Worm (Caenorhabditis elegans): ENCODE results near the gene col-160.
A peak's percentile ranks its signal among the peaks of the same experiment; 100 is the strongest.

col-160 gene

ce11 chrV:13202127-13202610 lies at the start of gene col-160, which contains the start of gene col-159:
TSS of gene col-160 (minus strand) at chrV:13202189.
TSS of gene col-159 (minus strand) at chrV:13202177.
- TF ChIP-seq repo-1 (tag; optimal IDR thresholded peaks at IDR 0.05) (no peak), lin-40 (tag; optimal IDR thresholded peaks at IDR 0.05) (peak; percentile 58), hrde-1 (tag; optimal IDR thresholded peaks at IDR 0.05; ENCODE audit: borderline replicate concordance) (no peak), hlh-26 (GFP tag; conservative IDR thresholded peaks at IDR 0.05) (no peak), aptf-2 (GFP tag; conservative IDR thresholded peaks at IDR 0.05) (no peak), tbp1 (GFP tag; optimal IDR thresholded peaks at IDR 0.05) (no peak), F23B12.7 (tag; optimal IDR thresholded peaks at IDR 0.05; ENCODE audit: insufficient read depth) (no peak), somi-1 (GFP tag; optimal IDR thresholded peaks at IDR 0.05) (peak; percentile 71), Y53G8AR.9 (GFP tag; conservative IDR thresholded peaks at IDR 0.05) (no peak), aptf-3 (GFP tag; IDR thresholded peaks at IDR 0.05) (no peak), ztf-26 (tag; optimal IDR thresholded peaks at IDR 0.05) (peak; percentile 75), pha-4 (tag; optimal IDR thresholded peaks at IDR 0.05) (no peak), B0019.2 (GFP tag; conservative IDR thresholded peaks at IDR 0.05) (no peak)

DNA sequence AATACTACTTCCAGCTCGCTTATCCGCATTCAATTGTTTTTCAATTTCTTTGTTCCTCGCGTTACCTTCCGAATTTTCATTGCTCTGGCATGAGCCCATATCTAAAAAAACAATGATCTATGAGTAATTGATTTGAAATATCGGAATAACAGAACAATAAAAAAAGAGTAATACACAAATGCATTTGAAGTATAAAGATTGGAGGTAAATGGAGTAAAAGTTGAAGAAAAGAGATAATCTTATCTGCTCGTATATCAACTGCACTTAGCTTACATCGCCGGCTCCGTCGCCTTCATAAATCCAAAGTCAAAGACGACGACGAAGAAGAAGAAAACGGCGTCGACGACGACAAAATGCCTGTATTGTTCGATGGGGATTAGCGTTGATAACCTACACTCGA lies 47.4 kb upstream of the col-160 start, which contains the start of gene odr-3:
Gene odr-3 (minus strand): TSS at position 101 of the 400 bp plus-strand sequence.
- no peak for TF ChIP-seq K11D2.4 (GFP tag; IDR thresholded peaks at IDR 0.05)
- TF ChIP-seq ceh-79 (tag; optimal IDR thresholded peaks at IDR 0.05), result no peak
- no peak for TF ChIP-seq unc-62 (GFP tag; optimal IDR thresholded peaks at IDR 0.05)
- no peak for TF ChIP-seq B0035.1 (tag; optimal IDR thresholded peaks at IDR 0.05)
- TF ChIP-seq Y67H2A.10 (GFP tag; conservative IDR thresholded peaks at IDR 0.05), result no peak
- TF ChIP-seq lag-1 (GFP tag; IDR thresholded peaks at IDR 0.05), result no peak

- TF ChIP-seq Y79H2A.3 (GFP tag; conservative IDR thresholded peaks at IDR 0.05), result no peak
- TF ChIP-seq B0019.2 (GFP tag; conservative IDR thresholded peaks at IDR 0.05), result no peak
- no peak for TF ChIP-seq ekl-4 (GFP tag; IDR thresholded peaks at IDR 0.05)
- TF ChIP-seq B0261.1 (tag; optimal IDR thresholded peaks at IDR 0.05), result no peak
- no peak for TF ChIP-seq F52B5.7 (tag; optimal IDR thresholded peaks at IDR 0.05)
- TF ChIP-seq D2030.7 (GFP tag; IDR thresholded peaks at IDR 0.05), result no peak
- TF ChIP-seq dpff-1 (tag; optimal IDR thresholded peaks at IDR 0.05), result no peak
Observed at ce11 chrV:13243205-13243604, 41.2 kb upstream of the col-160 start.

- TF ChIP-seq ekl-4 (GFP tag; IDR thresholded peaks at IDR 0.05), result peak; percentile 83
- peak; percentile 88; the same call in 1 of the 2 replicates for TF ChIP-seq aptf-3 (GFP tag; IDR thresholded peaks at IDR 0.05)
- TF ChIP-seq ceh-91 (GFP tag; IDR thresholded peaks at IDR 0.05), result peak; percentile 38; the same call in 1 of the 2 replicates
- peak; percentile 76; the same call in 1 of the 2 replicates for TF ChIP-seq ztf-25 (GFP tag; IDR thresholded peaks at IDR 0.05)
- TF ChIP-seq madf-6 (GFP tag; IDR thresholded peaks at IDR 0.05), result peak; percentile 83
- TF ChIP-seq ceh-40 (GFP tag; IDR thresholded peaks at IDR 0.05), result peak; percentile 82; the same call in 1 of the 2 replicates
- 0 out of 2 replicates have a peak, but pooled peaks have one; percentile 32 for TF ChIP-seq madf-8 (GFP tag; conservative IDR thresholded peaks at IDR 0.05)
- TF ChIP-seq hmg-1.2 (GFP tag; IDR thresholded peaks at IDR 0.05), result peak; percentile 51
- TF ChIP-seq rcor-1 (GFP tag; IDR thresholded peaks at IDR 0.05), result peak; percentile 84
- TF ChIP-seq ceh-58 (GFP tag; IDR thresholded peaks at IDR 0.05), result 0 out of 2 replicates have a peak, but pooled peaks have one; percentile 88
- TF ChIP-seq attf-6 (GFP tag; IDR thresholded peaks at IDR 0.05), result peak; percentile 67
- TF ChIP-seq pbrm-1 (GFP tag; IDR thresholded peaks at IDR 0.05), result peak; percentile 55
- 0 out of 2 replicates have a peak, but pooled peaks have one; percentile 38 for TF ChIP-seq Y95B8A.8 (GFP tag; IDR thresholded peaks at IDR 0.05)
- TF ChIP-seq nfya-2 (GFP tag; IDR thresholded peaks at IDR 0.05), result 0 out of 2 replicates have a peak, but pooled peaks have one; percentile 30
- peak; percentile 83; the same call in 1 of the 2 replicates for TF ChIP-seq cebp-2 (GFP tag; IDR thresholded peaks at IDR 0.05)
- peak; percentile 92 for TF ChIP-seq egl-44 (GFP tag; IDR thresholded peaks at IDR 0.05)
- TF ChIP-seq madf-3 (GFP tag; IDR thresholded peaks at IDR 0.05), result peak; percentile 51; the same call in 1 of the 2 replicates
- TF ChIP-seq C17E4.6 (GFP tag; IDR thresholded peaks at IDR 0.05), result 0 out of 2 replicates have a peak, but pooled peaks have one; percentile 15
- peak; percentile 57; the same call in 1 of the 2 replicates for TF ChIP-seq egl-18 (GFP tag; IDR thresholded peaks at IDR 0.05)
- TF ChIP-seq hsf-1 (GFP tag; IDR thresholded peaks at IDR 0.05), result peak; percentile 63
- 0 out of 2 replicates have a peak, but pooled peaks have one; percentile 10 for TF ChIP-seq bed-2 (GFP tag; IDR thresholded peaks at IDR 0.05)
Observed at ce11 chrV:13239720-13240119, 37.7 kb upstream of the col-160 start.
